Comparison of ENCODE assay signal across 1 worm cellular context in genomic region chrV:5511720-5512119, ce11.
TF ChIP-seq lines count a peak whose summit lies in the region.

No protein-coding gene starts in this region.

TF ChIP-seq in whole organism, L4 larva, 104 proteins besides CTCF, POLR2A, EP300 and RAD21 (continued from another document):
- no peak for TF ChIP-seq daf-8 (GFP tag; IDR thresholded peaks at IDR 0.05; lab: Robert Waterston, UW)
- no peak for TF ChIP-seq lin-1 (GFP tag; IDR thresholded peaks at IDR 0.05; lab: Robert Waterston, UW)
- peak; percentile 31 for TF ChIP-seq aha-1 (tag; lab: Kevin White, UChicago)
- TF ChIP-seq nhr-111 (GFP tag; optimal IDR thresholded peaks at IDR 0.05; lab: Kevin White, UChicago), result no peak
- no peak for TF ChIP-seq ztf-11 (tag; optimal IDR thresholded peaks at IDR 0.05; lab: Kevin White, UChicago)
- TF ChIP-seq dve-1 (tag; optimal IDR thresholded peaks at IDR 0.05; lab: Kevin White, UChicago; ENCODE audit: insufficient read depth), result peak; percentile 33
